Worm (Caenorhabditis elegans) whole organism, young adult: ENCODE measurements around the gene F31D4.5.

Experiments
- B0019.2 ChIP-seq: fragments of 200-800 bp; sonication (Bioruptor generic); conservative IDR thresholded peaks from 2 replicates; pipeline ENCODE4 v1.3.6; 2022; ENCODE audit warnings: missing genetic modification reagents, missing genetic modification characterization, missing compliant biosample characterization
- B0035.1 ChIP-seq: sonication (generic microtip); optimal IDR thresholded peaks from 2 replicates; lab custom pipeline; 2016; ENCODE audit warnings: missing genetic modification characterization, mild to moderate bottlenecking, missing compliant biosample characterization, missing genotype, missing genetic modification reagents
- D2030.7 ChIP-seq: fragments of 200-800 bp; sonication (Bioruptor generic); IDR thresholded peaks from 2 replicates; pipeline ENCODE4 v1.3.6; 2022; ENCODE audit warnings: missing genetic modification reagents, missing genetic modification characterization, missing compliant biosample characterization
- F57C9.4 ChIP-seq: sonication (generic microtip); optimal IDR thresholded peaks from 2 replicates; lab custom pipeline; 2017; ENCODE audit warnings: mild to moderate bottlenecking, missing genetic modification characterization, missing compliant biosample characterization
- T07F8.4 ChIP-seq: sonication (generic microtip); optimal IDR thresholded peaks from 2 replicates; lab custom pipeline; 2016; ENCODE audit warnings: mild to moderate bottlenecking, missing genetic modification characterization, moderate library complexity, missing compliant biosample characterization
- aptf-3 ChIP-seq: fragments of 200-800 bp; sonication (Bioruptor generic); IDR thresholded peaks from 2 replicates; pipeline ENCODE4 v1.3.6; 2022; ENCODE audit warnings: missing genetic modification characterization, missing compliant biosample characterization
- cebp-2 ChIP-seq: fragments of 200-800 bp; sonication (Bioruptor generic); IDR thresholded peaks from 2 replicates; pipeline ENCODE4 v1.3.6; 2022; ENCODE audit warnings: missing genetic modification characterization, missing compliant biosample characterization
- ceh-79 ChIP-seq: sonication (generic microtip); optimal IDR thresholded peaks from 2 replicates; lab custom pipeline; 2017; ENCODE audit warnings: mild to moderate bottlenecking, missing genetic modification characterization, missing compliant biosample characterization
- ceh-91 ChIP-seq: fragments of 200-800 bp; sonication (Bioruptor generic); IDR thresholded peaks from 2 replicates; pipeline ENCODE4 v1.3.6; 2022; ENCODE audit warnings: missing genetic modification reagents, missing genetic modification characterization, missing compliant biosample characterization
- chd-7 ChIP-seq: sonication (generic microtip); optimal IDR thresholded peaks from 2 replicates; lab custom pipeline; 2016; ENCODE audit warnings: mild to moderate bottlenecking, missing genetic modification characterization, moderate library complexity, missing compliant biosample characterization
- die-1 ChIP-seq: sonication (generic microtip); optimal IDR thresholded peaks from 2 replicates; lab custom pipeline; 2016; ENCODE audit warnings: missing genotype, mild to moderate bottlenecking, missing genetic modification characterization, missing compliant biosample characterization
- egl-18 ChIP-seq: fragments of 200-800 bp; sonication (Bioruptor generic); IDR thresholded peaks from 2 replicates; pipeline ENCODE4 v1.3.6; 2022; ENCODE audit warnings: missing genetic modification reagents, missing genetic modification characterization, missing compliant biosample characterization
- ekl-4 ChIP-seq: fragments of 200-800 bp; sonication (Bioruptor generic); IDR thresholded peaks from 2 replicates; pipeline ENCODE4 v1.3.6; 2022; ENCODE audit warnings: missing genetic modification reagents, missing genetic modification characterization, missing compliant biosample characterization
- hsf-1 ChIP-seq: fragments of 200-800 bp; sonication (Bioruptor generic); IDR thresholded peaks from 2 replicates; pipeline ENCODE4 v1.3.6; 2022; ENCODE audit warnings: missing genetic modification reagents, missing genetic modification characterization, missing compliant biosample characterization
- let-526 ChIP-seq: fragments of 200-800 bp; sonication (Bioruptor generic); IDR thresholded peaks from 2 replicates; pipeline ENCODE4 v1.3.6; 2022; ENCODE audit warnings: missing genetic modification reagents, missing genetic modification characterization, missing compliant biosample characterization
- let-607 ChIP-seq, 2 experiments: fragments of 200-800 bp in 1 of 2; sonication (Bioruptor generic) in 1 of 2; sonication (generic microtip) in 1 of 2; optimal IDR thresholded peaks; 2 replicates each; lab custom pipeline; 2016 to 2018; ENCODE audit warnings: mild to moderate bottlenecking in 2 of 2, missing compliant biosample characterization in 2 of 2, missing genetic modification characterization in 2 of 2, moderate library complexity in 2 of 2, missing genotype in 1 of 2
- lir-1 ChIP-seq: fragments of 200-800 bp; sonication (Bioruptor generic); conservative IDR thresholded peaks from 2 replicates; pipeline ENCODE4 v1.3.6; 2022; ENCODE audit warnings: missing genetic modification reagents, missing genetic modification characterization, missing compliant biosample characterization
- madf-8 ChIP-seq: fragments of 200-800 bp; sonication (Bioruptor generic); conservative IDR thresholded peaks from 2 replicates; pipeline ENCODE4 v1.3.6; 2022; ENCODE audit warnings: missing genetic modification reagents, missing genetic modification characterization, missing compliant biosample characterization
- mcd-1 ChIP-seq: fragments of 200-800 bp; sonication (Bioruptor generic); IDR thresholded peaks from 2 replicates; pipeline ENCODE4 v1.3.6; 2022; ENCODE audit warnings: missing genetic modification reagents, missing genetic modification characterization, missing compliant biosample characterization
- mel-28 ChIP-seq: sonication (generic microtip); optimal IDR thresholded peaks from 2 replicates; lab custom pipeline; 2016; ENCODE audit warnings: borderline replicate concordance, mild to moderate bottlenecking, missing genetic modification characterization, missing compliant biosample characterization
- mes-4 ChIP-seq: sonication (generic microtip); optimal IDR thresholded peaks from 2 replicates; lab custom pipeline; 2016; ENCODE audit warnings: missing genotype, missing genetic modification characterization, missing compliant biosample characterization
- nfya-2 ChIP-seq: fragments of 200-800 bp; sonication (Bioruptor generic); IDR thresholded peaks from 2 replicates; pipeline ENCODE4 v1.3.6; 2022; ENCODE audit warnings: missing genetic modification reagents, missing genetic modification characterization, missing compliant biosample characterization
- nhr-120 ChIP-seq: fragments of 200-800 bp; sonication (Bioruptor generic); IDR thresholded peaks from 2 replicates; pipeline ENCODE4 v1.3.6; 2022; ENCODE audit warnings: missing genetic modification characterization, missing compliant biosample characterization
- nhr-90 ChIP-seq: sonication (generic microtip); optimal IDR thresholded peaks from 2 replicates; lab custom pipeline; 2016; ENCODE audit warnings: missing genotype, mild to moderate bottlenecking, missing genetic modification characterization, missing compliant biosample characterization
- repo-1 ChIP-seq: sonication (generic microtip); optimal IDR thresholded peaks from 2 replicates; lab custom pipeline; 2017; ENCODE audit warnings: mild to moderate bottlenecking, missing genetic modification characterization, missing compliant biosample characterization
- rpc-1 ChIP-seq, 2 experiments: fragments of 150-350 bp in 1 of 2; sonication (generic microtip) in 1 of 2; optimal IDR thresholded peaks; 2 replicates each; lab custom pipeline; 2014 to 2018; ENCODE audit warnings: missing biosample characterization in 1 of 2, missing genetic modification characterization in 1 of 2, missing genetic modification reagents in 1 of 2, missing genotype in 1 of 2
- sea-2 ChIP-seq: fragments of 200-800 bp; sonication (Bioruptor generic); IDR thresholded peaks from 2 replicates; pipeline ENCODE4 v1.3.6; 2022; ENCODE audit warnings: missing genetic modification characterization, missing compliant biosample characterization
- snpc-1.1 ChIP-seq: sonication (generic microtip); optimal IDR thresholded peaks from 2 replicates; lab custom pipeline; 2017; ENCODE audit warnings: missing genetic modification characterization, mild to moderate bottlenecking, missing compliant biosample characterization, antibody characterized with exemption, moderate library complexity, missing genotype, missing genetic modification reagents; ENCODE audit not compliant: insufficient read depth
- snpc-3.4 ChIP-seq: sonication (generic microtip); optimal IDR thresholded peaks from 2 replicates; lab custom pipeline; 2017; ENCODE audit warnings: missing genetic modification characterization, mild to moderate bottlenecking, missing compliant biosample characterization, antibody characterized with exemption, moderate library complexity, missing genotype, missing genetic modification reagents
- sptf-2 ChIP-seq: fragments of 200-800 bp; sonication (Bioruptor generic); optimal IDR thresholded peaks from 2 replicates; lab custom pipeline; 2018; ENCODE audit warnings: mild to moderate bottlenecking, missing genetic modification characterization, missing compliant biosample characterization
- tlf-1 ChIP-seq: fragments of 200-800 bp; sonication (Bioruptor generic); optimal IDR thresholded peaks from 2 replicates; lab custom pipeline; 2018; ENCODE audit warnings: mild to moderate bottlenecking, missing genetic modification characterization, missing compliant biosample characterization
- unc-130 ChIP-seq: sonication (generic microtip); optimal IDR thresholded peaks from 2 replicates; lab custom pipeline; 2016; ENCODE audit warnings: missing genetic modification reagents, missing genetic modification characterization, missing compliant biosample characterization
- ztf-18 ChIP-seq: sonication (generic microtip); optimal IDR thresholded peaks from 2 replicates; lab custom pipeline; 2016; ENCODE audit warnings: missing genotype, mild to moderate bottlenecking, missing genetic modification characterization, missing compliant biosample characterization
- ztf-26 ChIP-seq: sonication (generic microtip); optimal IDR thresholded peaks from 2 replicates; lab custom pipeline; 2017; ENCODE audit warnings: missing genetic modification characterization, missing compliant biosample characterization
- ztf-3 ChIP-seq: fragments of 200-800 bp; sonication (Bioruptor generic); optimal IDR thresholded peaks from 2 replicates; lab custom pipeline; 2018; ENCODE audit warnings: mild to moderate bottlenecking, missing genetic modification characterization, missing compliant biosample characterization

Gene F31D4.5

DNA sequence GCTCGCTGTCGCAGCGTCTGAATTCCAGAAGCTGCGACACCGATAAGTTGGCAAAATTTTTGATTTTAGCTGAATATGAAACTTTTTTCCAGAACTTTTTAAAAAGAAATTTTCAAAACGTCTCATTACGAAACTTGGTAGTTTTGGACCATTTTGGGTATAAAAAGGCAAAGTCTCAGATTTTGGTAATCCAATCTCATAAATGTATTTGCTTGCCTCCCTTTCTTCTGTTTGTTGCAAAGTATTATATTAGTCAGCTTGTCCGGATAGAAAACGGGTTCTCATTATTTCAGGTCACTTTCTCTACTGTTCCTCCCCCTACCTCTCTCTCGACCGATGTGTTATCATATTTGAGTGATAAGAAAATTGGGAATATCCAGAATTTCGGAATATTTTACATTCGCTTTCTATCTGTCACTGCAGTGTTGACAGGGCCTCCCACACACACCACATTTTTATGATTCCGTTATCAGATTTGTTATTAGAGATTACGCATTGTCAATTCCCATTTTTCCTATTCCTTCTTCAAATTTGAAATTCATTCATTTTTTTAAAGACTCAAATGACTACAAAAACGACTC, at the start of gene F31D4.5:
Gene F31D4.5, plus strand, starts transcription at position 491 of the 581 bp plus-strand sequence.
- TF ChIP-seq unc-130 (GFP tag; lab: Kevin White, UChicago) (no peak), mel-28 (tag; lab: Kevin White, UChicago) (no peak), snpc-1.1 (tag; lab: Kevin White, UChicago) (no peak), nfya-2 (no peak), ztf-3 (GFP tag; lab: Kevin White, UChicago) (no peak), mes-4 (tag; lab: Kevin White, UChicago) (no peak), rpc-1 (optimal IDR thresholded peaks at IDR 0.05; lab: Kevin White, UChicago) (no peak), rpc-1 (tag; optimal IDR thresholded peaks at IDR 0.05; lab: Kevin White, UChicago) (no peak), nhr-90 (tag; lab: Kevin White, UChicago) (no peak), sea-2 (no peak), cebp-2 (GFP tag; lab: Robert Waterston, UW) (no peak), aptf-3 (GFP tag; lab: Robert Waterston, UW) (no peak), lir-1 (no peak), tlf-1 (GFP tag; lab: Kevin White, UChicago) (no peak), die-1 (no peak), madf-8 (no peak), sptf-2 (GFP tag; lab: Kevin White, UChicago) (no peak), snpc-3.4 (tag; lab: Kevin White, UChicago) (no peak)

DNA sequence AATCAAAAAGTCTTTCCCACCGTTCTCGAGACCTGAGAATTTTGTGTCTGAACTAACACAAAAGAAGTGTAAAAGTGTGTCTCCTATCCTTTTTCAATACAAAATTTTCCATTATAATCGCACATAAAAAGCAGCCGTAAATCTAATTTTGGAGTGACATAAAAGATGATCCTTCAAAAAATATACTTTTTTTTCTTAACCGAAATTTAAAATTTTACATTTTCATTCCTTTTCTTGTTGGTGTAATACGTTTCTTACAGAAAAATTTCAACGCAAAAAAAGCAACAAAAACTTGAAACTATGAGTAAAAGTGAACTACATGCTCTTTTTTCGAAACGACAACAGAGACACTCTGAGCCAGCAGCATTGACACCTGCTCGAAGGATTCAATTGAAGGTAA, 46.8 kb upstream of the F31D4.5 start, which contains the start of gene Y44A6D.6:
Gene Y44A6D.6, plus strand, starts transcription at position 301 of the 400 bp plus-strand sequence.
- TF ChIP-seq hsf-1 (GFP tag; lab: Robert Waterston, UW) = no peak
- TF ChIP-seq ceh-79 = no peak
- TF ChIP-seq let-526 = no peak
- no peak for TF ChIP-seq chd-7 (tag; lab: Kevin White, UChicago)
- no peak for TF ChIP-seq F57C9.4 (tag; lab: Kevin White, UChicago)
- no peak for TF ChIP-seq ztf-26 (tag; lab: Kevin White, UChicago)

ce11 chrV:20813646-20814045, 40.2 kb upstream of the F31D4.5 start:
- TF ChIP-seq repo-1 = no peak
- no peak for TF ChIP-seq let-607 (tag; optimal IDR thresholded peaks at IDR 0.05; lab: Kevin White, UChicago)
- no peak for TF ChIP-seq mcd-1 (GFP tag; lab: Robert Waterston, UW)
- no peak for TF ChIP-seq lir-1
- TF ChIP-seq nhr-120 (GFP tag; lab: Robert Waterston, UW) = no peak
- TF ChIP-seq D2030.7 = no peak
- TF ChIP-seq ceh-91 (GFP tag; lab: Robert Waterston, UW) = no peak
- no peak for TF ChIP-seq B0035.1 (tag; lab: Kevin White, UChicago)
- no peak for TF ChIP-seq ekl-4 (GFP tag; lab: Robert Waterston, UW)
- no peak for TF ChIP-seq egl-18 (GFP tag; lab: Robert Waterston, UW)
- no peak for TF ChIP-seq T07F8.4
- no peak for TF ChIP-seq sptf-2 (GFP tag; lab: Kevin White, UChicago)
- TF ChIP-seq ztf-18 (tag; lab: Kevin White, UChicago) = no peak
- no peak for TF ChIP-seq B0019.2
- TF ChIP-seq snpc-1.1 (tag; lab: Kevin White, UChicago) = no peak
